Worm (Caenorhabditis elegans): Measurements from ENCODE around the gene R09H10.6.

- TF ChIP-seq pha-4 (tag; optimal IDR thresholded peaks at IDR 0.05) (no peak), F23B12.7 (tag; optimal IDR thresholded peaks at IDR 0.05; ENCODE audit: insufficient read depth) (no peak), dpl-1 (GFP tag; optimal IDR thresholded peaks at IDR 0.05) (no peak)
These were observed 1.5 kb downstream of the R09H10.6 start for ce11 chrIV:10609920-10610319.
